Fruit fly (Drosophila melanogaster) whole organism, embryonic: ENCODE results near the gene Taf6.
A peak's percentile ranks its signal among the peaks of the same experiment; 100 is the strongest.

Experiments used
- Aef1 ChIP-seq: fragments of 200-800 bp; sonication (Bioruptor generic); IDR thresholded peaks from 3 replicates; pipeline ENCODE4 v1.3.6; 2022; ENCODE audit warnings: missing biosample characterization, missing genetic modification characterization
- CG10959 ChIP-seq: fragments of 200-800 bp; sonication (Bioruptor generic); IDR thresholded peaks from 2 replicates; pipeline ENCODE4 v1.3.6; 2022; ENCODE audit warnings: missing biosample characterization, missing genetic modification characterization
- CG11456 ChIP-seq: fragments of 200-800 bp; sonication (Bioruptor generic); IDR thresholded peaks from 3 replicates; pipeline ENCODE4 v1.3.6; 2022; ENCODE audit warnings: missing biosample characterization, missing genetic modification characterization
- CG13424 ChIP-seq: fragments of 200-800 bp; sonication (Bioruptor generic); optimal IDR thresholded peaks from 2 replicates; lab custom pipeline; 2019; ENCODE audit warnings: missing biosample characterization, mild to moderate bottlenecking, missing genetic modification characterization, moderate library complexity
- CG13624 ChIP-seq: fragments of 200-800 bp; sonication (Bioruptor generic); optimal IDR thresholded peaks from 2 replicates; lab custom pipeline; 2016; ENCODE audit warnings: missing biosample characterization, missing genetic modification characterization
- CG13894 ChIP-seq: fragments of 200-800 bp; sonication (Bioruptor generic); optimal IDR thresholded peaks from 3 replicates; lab custom pipeline; 2018; ENCODE audit warnings: missing biosample characterization, mild to moderate bottlenecking, missing genetic modification characterization, moderate library complexity
- CG15514 ChIP-seq: fragments of 200-800 bp; sonication (Bioruptor generic); optimal IDR thresholded peaks from 3 replicates; lab custom pipeline; 2017; ENCODE audit warnings: missing biosample characterization, missing genetic modification characterization, mild to moderate bottlenecking, moderate library complexity, missing genetic modification reagents
- CG2202 ChIP-seq: fragments of 200-800 bp; sonication (Bioruptor generic); optimal IDR thresholded peaks from 2 replicates; lab custom pipeline; 2018; ENCODE audit warnings: missing biosample characterization, mild to moderate bottlenecking, missing genetic modification characterization
- CG2889 ChIP-seq: fragments of 200-800 bp; sonication (Bioruptor generic); IDR thresholded peaks from 3 replicates; pipeline ENCODE4 v1.3.6; 2022; ENCODE audit warnings: missing biosample characterization, missing genetic modification characterization
- CG33557 ChIP-seq: fragments of 200-800 bp; sonication (Bioruptor generic); optimal IDR thresholded peaks from 2 replicates; lab custom pipeline; 2019; ENCODE audit warnings: missing biosample characterization, mild to moderate bottlenecking, missing genetic modification characterization, moderate library complexity
- CG6254 ChIP-seq: fragments of 200-800 bp; sonication (Bioruptor generic); optimal IDR thresholded peaks from 3 replicates; lab custom pipeline; 2017; ENCODE audit warnings: mild to moderate bottlenecking, missing biosample characterization, missing genetic modification reagents, missing genetic modification characterization
- CG7357 ChIP-seq: fragments of 200-800 bp; sonication (Bioruptor generic); IDR thresholded peaks from 3 replicates; pipeline ENCODE4 v1.3.6; 2022; ENCODE audit warnings: missing biosample characterization, missing genetic modification characterization
- CG7745 ChIP-seq: fragments of 200-800 bp; sonication (Bioruptor generic); optimal IDR thresholded peaks from 2 replicates; lab custom pipeline; 2018; ENCODE audit warnings: missing biosample characterization, mild to moderate bottlenecking, missing genetic modification characterization, moderate library complexity
- CTCF ChIP-seq: fragments of 200-800 bp; sonication (Bioruptor generic); optimal IDR thresholded peaks from 2 replicates; lab custom pipeline; 2017; ENCODE audit warnings: missing biosample characterization, mild to moderate bottlenecking, missing genetic modification characterization, moderate library complexity
- Chrac-16 ChIP-seq: fragments of 200-800 bp; sonication (Bioruptor generic); optimal IDR thresholded peaks from 3 replicates; lab custom pipeline; 2016; ENCODE audit warnings: missing biosample characterization, missing genetic modification characterization
- D19A ChIP-seq: fragments of 200-800 bp; optimal IDR thresholded peaks from 3 replicates; lab custom pipeline; 2019; ENCODE audit warnings: missing biosample characterization, mild to moderate bottlenecking, missing genetic modification characterization, moderate library complexity
- Dll ChIP-seq: fragments of 200-800 bp; sonication (Bioruptor generic); IDR thresholded peaks from 4 replicates; pipeline ENCODE4 v1.3.6; 2022; ENCODE audit warnings: missing biosample characterization, missing genetic modification characterization; ENCODE audit not compliant: partially characterized antibody
- Dref ChIP-seq: fragments of 200-800 bp; sonication (Bioruptor generic); IDR thresholded peaks from 2 replicates; pipeline ENCODE4 v1.3.6; 2022; ENCODE audit warnings: missing biosample characterization, missing genetic modification characterization
- E2f2 ChIP-seq: fragments of 200-800 bp; sonication (Bioruptor generic); IDR thresholded peaks from 2 replicates; pipeline ENCODE4 v1.3.6; 2022; ENCODE audit warnings: missing biosample characterization, missing genetic modification characterization
- Gsc ChIP-seq: fragments of 200-800 bp; sonication (Bioruptor generic); IDR thresholded peaks from 2 replicates; pipeline ENCODE4 v1.3.6; 2022; ENCODE audit warnings: missing biosample characterization, missing genetic modification characterization
- Hr3 ChIP-seq: fragments of 200-800 bp; sonication (Bioruptor generic); optimal IDR thresholded peaks from 3 replicates; lab custom pipeline; 2016; ENCODE audit warnings: missing biosample characterization, missing genetic modification characterization
- Hr78 ChIP-seq, 2 experiments: fragments of 200-800 bp in 1 of 2; fragments of >200 bp in 1 of 2; sonication (Bioruptor generic) in 1 of 2; optimal IDR thresholded peaks; 2 replicates each; lab custom pipeline; 2017 to 2019; ENCODE audit warnings: missing biosample characterization in 2 of 2, missing genetic modification characterization in 2 of 2, mild to moderate bottlenecking in 1 of 2, moderate library complexity in 1 of 2
- Mad ChIP-seq: fragments of 200-800 bp; sonication (Bioruptor generic); optimal IDR thresholded peaks from 2 replicates; lab custom pipeline; 2016; ENCODE audit warnings: missing biosample characterization, missing genetic modification characterization
- Spps ChIP-seq: fragments of 200-800 bp; sonication (Bioruptor generic); optimal IDR thresholded peaks from 2 replicates; lab custom pipeline; 2018; ENCODE audit warnings: missing biosample characterization, mild to moderate bottlenecking, missing genetic modification characterization
- Taf1 ChIP-seq: fragments of 200-800 bp; sonication (Bioruptor generic); IDR thresholded peaks from 2 replicates; pipeline ENCODE4 v1.3.6; 2022; ENCODE audit warnings: missing biosample characterization, missing genetic modification characterization
- YL-1 ChIP-seq: fragments of 200-800 bp; sonication (Bioruptor generic); optimal IDR thresholded peaks from 3 replicates; lab custom pipeline; 2017; ENCODE audit warnings: missing biosample characterization, mild to moderate bottlenecking, missing genetic modification characterization
- ac ChIP-seq: fragments of 200-800 bp; sonication (Bioruptor generic); optimal IDR thresholded peaks from 3 replicates; lab custom pipeline; 2017; ENCODE audit warnings: missing biosample characterization, mild to moderate bottlenecking, missing genetic modification characterization
- ara ChIP-seq: fragments of 200-800 bp; sonication (Bioruptor generic); IDR thresholded peaks from 2 replicates; pipeline ENCODE4 v1.3.6; 2022; ENCODE audit warnings: missing biosample characterization, missing genetic modification characterization
- ase ChIP-seq: fragments of 200-800 bp; sonication (Bioruptor generic); IDR thresholded peaks from 3 replicates; pipeline ENCODE4 v1.3.6; 2022; ENCODE audit warnings: missing biosample characterization, missing genetic modification characterization
- bsh ChIP-seq, 2 experiments: fragments of 200-800 bp; sonication (Bioruptor generic); optimal IDR thresholded peaks; 2 replicates each; lab custom pipeline; 2017 to 2018; ENCODE audit warnings: mild to moderate bottlenecking in 2 of 2, missing biosample characterization in 2 of 2, missing genetic modification characterization in 2 of 2, moderate library complexity in 1 of 2
- cas ChIP-seq: fragments of 200-800 bp; sonication (Bioruptor generic); IDR thresholded peaks from 2 replicates; pipeline ENCODE4 v1.3.6; 2022; ENCODE audit warnings: missing biosample characterization, missing genetic modification characterization
- dimm ChIP-seq: fragments of 200-800 bp; sonication (Bioruptor generic); IDR thresholded peaks from 2 replicates; pipeline ENCODE4 v1.3.6; 2022; ENCODE audit warnings: missing biosample characterization, missing genetic modification characterization
- esg ChIP-seq: fragments of 200-800 bp; sonication (Bioruptor generic); conservative IDR thresholded peaks from 2 replicates; pipeline ENCODE4 v1.3.6; 2022; ENCODE audit warnings: missing biosample characterization, missing genetic modification characterization
- ewg ChIP-seq: fragments of 200-800 bp; sonication (Bioruptor generic); optimal IDR thresholded peaks from 3 replicates; lab custom pipeline; 2017; ENCODE audit warnings: mild to moderate bottlenecking, missing biosample characterization, missing genetic modification reagents, missing genetic modification characterization
- eyg ChIP-seq: fragments of 200-800 bp; sonication (Bioruptor generic); optimal IDR thresholded peaks from 3 replicates; lab custom pipeline; 2016; ENCODE audit warnings: missing biosample characterization, missing genetic modification characterization
- her ChIP-seq: fragments of 200-800 bp; sonication (Bioruptor generic); optimal IDR thresholded peaks from 2 replicates; lab custom pipeline; 2016; ENCODE audit warnings: missing biosample characterization, missing genetic modification characterization
- lmd ChIP-seq: fragments of 200-800 bp; sonication (Bioruptor generic); IDR thresholded peaks from 2 replicates; pipeline ENCODE4 v1.3.6; 2022; ENCODE audit warnings: missing biosample characterization, missing genetic modification characterization
- lola ChIP-seq, 3 experiments: fragments of >200 bp in 2 of 3; fragments of 200-800 bp in 1 of 3; sonication (Bioruptor generic) in 1 of 3; optimal IDR thresholded peaks; 2 replicates each; lab custom pipeline; 2017 to 2019; ENCODE audit warnings: missing biosample characterization in 3 of 3, missing genetic modification characterization in 3 of 3, mild to moderate bottlenecking in 1 of 3, moderate library complexity in 1 of 3
- nerfin-2 ChIP-seq: fragments of 200-800 bp; sonication (Bioruptor generic); IDR thresholded peaks from 2 replicates; pipeline ENCODE4 v1.3.6; 2022; ENCODE audit warnings: missing biosample characterization, missing genetic modification characterization; ENCODE audit not compliant: partially characterized antibody
- oc ChIP-seq: fragments of 200-800 bp; sonication (Bioruptor generic); optimal IDR thresholded peaks from 2 replicates; lab custom pipeline; 2018; ENCODE audit warnings: missing biosample characterization, mild to moderate bottlenecking, missing genetic modification characterization, moderate library complexity
- pfk ChIP-seq: fragments of 200-800 bp; sonication (Bioruptor generic); optimal IDR thresholded peaks from 2 replicates; lab custom pipeline; 2018; ENCODE audit warnings: missing biosample characterization, mild to moderate bottlenecking, missing genetic modification characterization, moderate library complexity
- psq ChIP-seq: fragments of 200-800 bp; sonication (Bioruptor generic); optimal IDR thresholded peaks from 2 replicates; lab custom pipeline; 2017; ENCODE audit warnings: missing biosample characterization, missing genetic modification characterization
- ranshi ChIP-seq: fragments of 200-800 bp; sonication (Bioruptor generic); IDR thresholded peaks from 2 replicates; pipeline ENCODE4 v1.3.6; 2022; ENCODE audit warnings: missing biosample characterization, missing genetic modification characterization
- repo ChIP-seq: fragments of 200-800 bp; sonication (Bioruptor generic); optimal IDR thresholded peaks from 2 replicates; lab custom pipeline; 2016; ENCODE audit warnings: missing biosample characterization, missing genetic modification characterization
- sens-2 ChIP-seq: fragments of 200-800 bp; sonication (Bioruptor generic); IDR thresholded peaks from 2 replicates; pipeline ENCODE4 v1.3.6; 2022; ENCODE audit warnings: missing biosample characterization, missing genetic modification characterization
- sim ChIP-seq: fragments of 200-800 bp; sonication (Bioruptor generic); IDR thresholded peaks from 2 replicates; pipeline ENCODE4 v1.3.6; 2022; ENCODE audit warnings: missing biosample characterization, missing genetic modification characterization
- slbo ChIP-seq: fragments of 200-800 bp; sonication (Bioruptor generic); IDR thresholded peaks from 2 replicates; pipeline ENCODE4 v1.3.6; 2022; ENCODE audit warnings: missing biosample characterization, missing genetic modification characterization
- sna ChIP-seq: fragments of 200-800 bp; sonication (Bioruptor generic); IDR thresholded peaks from 2 replicates; pipeline ENCODE4 v1.3.6; 2022; ENCODE audit warnings: missing biosample characterization, missing genetic modification characterization; ENCODE audit not compliant: partially characterized antibody
- tx ChIP-seq: fragments of 200-800 bp; sonication (Bioruptor generic); optimal IDR thresholded peaks from 2 replicates; lab custom pipeline; 2016; ENCODE audit warnings: missing biosample characterization, missing genetic modification characterization
- zfh1 ChIP-seq: fragments of 200-800 bp; sonication (Bioruptor generic); IDR thresholded peaks from 3 replicates; pipeline ENCODE4 v1.3.6; 2022; ENCODE audit warnings: missing biosample characterization, missing genetic modification characterization

Gene Taf6

DNA sequence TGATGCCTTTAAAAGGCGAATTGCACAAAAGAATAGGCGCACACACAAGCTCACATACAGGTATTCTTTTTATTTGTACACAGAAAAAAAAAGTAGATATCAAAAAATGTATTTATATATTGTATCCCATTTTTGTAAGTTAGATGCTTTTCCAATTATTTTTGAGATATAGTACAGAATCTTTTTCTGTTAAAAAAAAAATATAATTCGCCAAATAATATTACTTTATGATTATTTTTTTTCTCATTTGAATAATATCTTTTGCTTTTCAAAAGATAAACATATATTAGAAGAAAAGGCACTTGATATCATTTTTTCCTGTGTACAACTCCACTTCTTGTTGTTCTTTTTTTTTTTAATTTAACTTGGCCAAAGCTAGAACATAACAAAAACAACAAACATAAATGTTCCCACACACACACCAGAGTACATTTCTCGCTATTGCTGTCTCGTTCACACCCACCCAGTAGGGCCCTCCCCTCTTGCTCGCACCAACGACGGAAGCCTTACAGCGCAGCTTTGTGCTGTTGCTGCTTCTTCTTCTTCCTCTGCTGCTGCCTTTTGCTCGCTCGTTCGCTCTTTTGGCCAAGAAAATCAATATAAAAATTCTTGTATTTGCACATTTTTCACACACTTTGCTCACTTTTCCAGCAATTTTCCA is 36.0 kb downstream of the Taf6 start (continued):
- peak; percentile 85 for TF ChIP-seq psq (GFP tag; lab: Kevin White, UChicago)
- no peak for TF ChIP-seq Dll (GFP tag; lab: Robert Waterston, UW)
- TF ChIP-seq Taf1 (GFP tag; lab: Robert Waterston, UW): 0 out of 2 replicates have a peak, but pooled peaks have one; percentile 25
- peak; percentile 49 for TF ChIP-seq esg (GFP tag; lab: Robert Waterston, UW)
- TF ChIP-seq Spps (tag; lab: Kevin White, UChicago): peak; percentile 75
- no peak for TF ChIP-seq CG13624 (GFP tag; lab: Kevin White, UChicago)
- TF ChIP-seq CG2889 (GFP tag; lab: Robert Waterston, UW): no peak
- TF ChIP-seq lola (GFP tag; optimal IDR thresholded peaks at IDR 0.05; lab: Kevin White, UChicago): peak in 2 of 3 experiments; percentile 17 to 73
- TF ChIP-seq eyg: no peak
- TF ChIP-seq slbo: peak; percentile 88
- no peak for TF ChIP-seq nerfin-2 (GFP tag; lab: Robert Waterston, UW)
- no peak for TF ChIP-seq ase (GFP tag; lab: Robert Waterston, UW)
- TF ChIP-seq Hr3 (GFP tag; lab: Kevin White, UChicago): peak; percentile 63
- peak; percentile 65 for TF ChIP-seq CG13894 (tag; lab: Kevin White, UChicago)
- TF ChIP-seq CG15514 (GFP tag; lab: Kevin White, UChicago): peak; percentile 27
- no peak for TF ChIP-seq pfk (GFP tag; lab: Kevin White, UChicago)
- TF ChIP-seq CG33557 (GFP tag; lab: Kevin White, UChicago): no peak
- no peak for TF ChIP-seq her (GFP tag; lab: Kevin White, UChicago)
- peak; percentile 75; the same call in 2 of the 3 replicates for TF ChIP-seq CG7357 (GFP tag; lab: Robert Waterston, UW)
- no peak for TF ChIP-seq E2f2 (GFP tag; lab: Robert Waterston, UW)
- no peak for TF ChIP-seq dimm (GFP tag; lab: Robert Waterston, UW)
- TF ChIP-seq ranshi (GFP tag; lab: Robert Waterston, UW): peak; percentile 87; the same call in 1 of the 2 replicates
- no peak for TF ChIP-seq CTCF (GFP tag; lab: Kevin White, UChicago)
- TF ChIP-seq tx (GFP tag; lab: Kevin White, UChicago): no peak
- TF ChIP-seq sim (GFP tag; lab: Robert Waterston, UW): peak; percentile 67
- TF ChIP-seq CG6254 (GFP tag; lab: Kevin White, UChicago): peak; percentile 48
- no peak for TF ChIP-seq repo (GFP tag; lab: Kevin White, UChicago)
- TF ChIP-seq zfh1: no peak
- no peak for TF ChIP-seq ara (GFP tag; lab: Robert Waterston, UW)
- no peak for TF ChIP-seq Dref
- no peak for TF ChIP-seq ac (GFP tag; lab: Kevin White, UChicago)
- no peak for TF ChIP-seq CG2202 (tag; lab: Kevin White, UChicago)
- TF ChIP-seq lmd (GFP tag; lab: Robert Waterston, UW): peak; percentile 81; the same call in 1 of the 2 replicates
- TF ChIP-seq Gsc (GFP tag; lab: Robert Waterston, UW): no peak
- TF ChIP-seq Chrac-16 (GFP tag; lab: Kevin White, UChicago): peak; percentile 48
- no peak for TF ChIP-seq sna (GFP tag; lab: Robert Waterston, UW)
- TF ChIP-seq CG13424 (tag; lab: Kevin White, UChicago): peak; percentile 63
- no peak for TF ChIP-seq CG7745
- peak in 1 of 2 experiments; percentile 5 for TF ChIP-seq Hr78 (GFP tag; optimal IDR thresholded peaks at IDR 0.05; lab: Kevin White, UChicago)
- peak in 1 of 2 experiments; percentile 80 for TF ChIP-seq bsh (GFP tag; optimal IDR thresholded peaks at IDR 0.05; lab: Kevin White, UChicago)
- peak; percentile 22 for TF ChIP-seq YL-1 (GFP tag; lab: Kevin White, UChicago)
- TF ChIP-seq sens-2: no peak
- TF ChIP-seq cas (GFP tag; lab: Robert Waterston, UW): peak; percentile 59; the same call in 1 of the 2 replicates
- peak; percentile 78 for TF ChIP-seq D19A (tag; lab: Kevin White, UChicago)
- no peak for TF ChIP-seq CG11456
- no peak for TF ChIP-seq Mad
- peak; percentile 74 for TF ChIP-seq Aef1 (GFP tag; lab: Robert Waterston, UW)
- TF ChIP-seq oc (tag; lab: Kevin White, UChicago): no peak
- TF ChIP-seq CG10959 (GFP tag; lab: Robert Waterston, UW): no peak
- TF ChIP-seq ewg (GFP tag; lab: Kevin White, UChicago): no peak
